Worm (Caenorhabditis elegans) whole organism, L4 larva: ENCODE measurements around the gene mlp-1.

Source experiments
- D1046.2 ChIP-seq: fragments of 200-800 bp; sonication (Bioruptor generic); IDR thresholded peaks from 2 replicates; pipeline ENCODE4 v1.3.6; 2022; ENCODE audit warnings: missing genetic modification characterization, missing compliant biosample characterization
- F26F4.8 ChIP-seq: fragments of 200-800 bp; sonication (Bioruptor generic); conservative IDR thresholded peaks from 2 replicates; pipeline ENCODE4 v1.3.6; 2022; ENCODE audit warnings: missing genetic modification characterization, missing compliant biosample characterization
- F44E2.7 ChIP-seq: fragments of 200-800 bp; sonication (Bioruptor generic); IDR thresholded peaks from 2 replicates; pipeline ENCODE4 v2.1.2; 2022; ENCODE audit warnings: missing genetic modification characterization, missing compliant biosample characterization
- F49E8.2 ChIP-seq: sonication (generic microtip); optimal IDR thresholded peaks from 2 replicates; lab custom pipeline; 2016; ENCODE audit warnings: missing compliant biosample characterization, mild to moderate bottlenecking, missing genetic modification characterization, borderline replicate concordance
- Y5F2A.4 ChIP-seq: fragments of 200-800 bp; sonication (Bioruptor generic); optimal IDR thresholded peaks from 2 replicates; lab custom pipeline; 2018; ENCODE audit warnings: mild to moderate bottlenecking, missing genetic modification characterization, missing compliant biosample characterization
- Y75B8A.6 ChIP-seq: fragments of 200-800 bp; sonication (Bioruptor generic); IDR thresholded peaks from 2 replicates; pipeline ENCODE4 v1.3.6; 2022; ENCODE audit warnings: missing genetic modification reagents, missing genetic modification characterization, missing compliant biosample characterization
- ZK337.2 ChIP-seq: fragments of 200-800 bp; sonication (Bioruptor generic); IDR thresholded peaks from 2 replicates; pipeline ENCODE4 v1.3.6; 2022; ENCODE audit warnings: missing genetic modification reagents, missing genetic modification characterization, missing compliant biosample characterization
- aha-1 ChIP-seq: fragments of 150-350 bp; peaks from one replicate; lab custom pipeline; 2014; ENCODE audit warnings: missing biosample characterization, missing genetic modification characterization
- ama-1 ChIP-seq: fragments of 150-350 bp; optimal IDR thresholded peaks from 2 replicates; lab custom pipeline; 2014; ENCODE audit warnings: inconsistent platforms, mixed read lengths
- ceh-20 ChIP-seq: fragments of 200-800 bp; sonication (Bioruptor generic); IDR thresholded peaks from 2 replicates; pipeline ENCODE4 v1.3.6; 2022; ENCODE audit warnings: missing genetic modification reagents, missing genetic modification characterization, missing compliant biosample characterization
- ceh-28 ChIP-seq: fragments of 150-350 bp; optimal IDR thresholded peaks from 2 replicates; lab custom pipeline; 2014; ENCODE audit warnings: missing biosample characterization, missing genetic modification reagents, missing genetic modification characterization
- ceh-32 ChIP-seq: sonication (generic microtip); optimal IDR thresholded peaks from 2 replicates; lab custom pipeline; 2016; ENCODE audit warnings: mild to moderate bottlenecking, missing genetic modification characterization, missing compliant biosample characterization; ENCODE audit not compliant: poor library complexity
- ceh-44 ChIP-seq: fragments of 200-800 bp; sonication (Bioruptor generic); IDR thresholded peaks from 2 replicates; pipeline ENCODE4 v1.3.6; 2022; ENCODE audit warnings: missing genetic modification reagents, missing genetic modification characterization, missing compliant biosample characterization
- ceh-82 ChIP-seq: sonication (generic microtip); optimal IDR thresholded peaks from 2 replicates; lab custom pipeline; 2017; ENCODE audit warnings: missing biosample characterization, missing genetic modification characterization
- ctbp-1 ChIP-seq: fragments of 200-800 bp; sonication (Bioruptor generic); IDR thresholded peaks from 2 replicates; pipeline ENCODE4 v1.3.6; 2022; ENCODE audit warnings: missing genetic modification reagents, missing genetic modification characterization, missing compliant biosample characterization
- daf-16 ChIP-seq, 3 experiments: sonication (generic microtip); optimal IDR thresholded peaks; 2 replicates each; lab custom pipeline; 2016 to 2017; ENCODE audit warnings: missing genetic modification characterization in 3 of 3, missing genetic modification reagents in 3 of 3, mild to moderate bottlenecking in 2 of 3, missing compliant biosample characterization in 2 of 3, missing biosample characterization in 1 of 3, moderate library complexity in 1 of 3
- dmd-6 ChIP-seq: fragments of 200-800 bp; sonication (Bioruptor generic); IDR thresholded peaks from 2 replicates; pipeline ENCODE4 v1.3.6; 2022; ENCODE audit warnings: missing genetic modification reagents, missing genetic modification characterization, missing compliant biosample characterization
- dmd-9 ChIP-seq: fragments of 200-800 bp; sonication (Bioruptor generic); IDR thresholded peaks from 2 replicates; pipeline ENCODE4 v1.3.6; 2022; ENCODE audit warnings: missing genetic modification reagents, missing genetic modification characterization, missing compliant biosample characterization
- egl-27 ChIP-seq: sonication (generic microtip); optimal IDR thresholded peaks from 3 replicates; lab custom pipeline; 2017; ENCODE audit warnings: missing biosample characterization, missing genetic modification reagents, missing genetic modification characterization
- fos-1 ChIP-seq: fragments of 150-350 bp; optimal IDR thresholded peaks from 2 replicates; lab custom pipeline; 2014; ENCODE audit warnings: missing biosample characterization, missing genetic modification characterization
- hif-1 ChIP-seq, 2 experiments: sonication (generic microtip); optimal IDR thresholded peaks; 2 replicates each; lab custom pipeline; 2016 to 2017; ENCODE audit warnings: missing compliant biosample characterization in 2 of 2, missing genetic modification characterization in 2 of 2, missing genetic modification reagents in 2 of 2, missing genotype in 2 of 2, mild to moderate bottlenecking in 1 of 2
- hlh-30 ChIP-seq: sonication (generic microtip); optimal IDR thresholded peaks from 2 replicates; lab custom pipeline; 2017; ENCODE audit warnings: antibody characterized with exemption, mild to moderate bottlenecking, missing genetic modification characterization, missing compliant biosample characterization; ENCODE audit not compliant: insufficient read depth
- lin-1 ChIP-seq: fragments of 200-800 bp; sonication (Bioruptor generic); IDR thresholded peaks from 2 replicates; pipeline ENCODE4 v1.3.6; 2022; ENCODE audit warnings: missing genetic modification reagents, missing genetic modification characterization, missing compliant biosample characterization
- lin-13 ChIP-seq: fragments of 150-350 bp; optimal IDR thresholded peaks from 2 replicates; lab custom pipeline; 2014; ENCODE audit warnings: missing biosample characterization, missing genetic modification reagents, missing genetic modification characterization
- lin-15B ChIP-seq: fragments of 150-350 bp; sonication (generic microtip); optimal IDR thresholded peaks from 3 replicates; lab custom pipeline; 2014; ENCODE audit warnings: missing biosample characterization, missing genetic modification characterization
- lin-29 ChIP-seq: fragments of 200-800 bp; sonication (Bioruptor generic); IDR thresholded peaks from 2 replicates; pipeline ENCODE4 v1.3.6; 2022; ENCODE audit warnings: missing genetic modification reagents, missing genetic modification characterization, missing compliant biosample characterization
- lin-39 ChIP-seq: fragments of 150-350 bp; optimal IDR thresholded peaks from 2 replicates; lab custom pipeline; 2014; ENCODE audit warnings: missing biosample characterization, missing genetic modification reagents, missing genetic modification characterization
- mdl-1 ChIP-seq, 2 experiments: fragments of 150-350 bp in 1 of 2; sonication (generic microtip) in 1 of 2; optimal IDR thresholded peaks; 2 replicates each; lab custom pipeline; 2014 to 2017; ENCODE audit warnings: missing biosample characterization in 2 of 2, missing genetic modification characterization in 2 of 2
- mep-1 ChIP-seq: fragments of 150-350 bp; sonication (generic microtip); optimal IDR thresholded peaks from 3 replicates; lab custom pipeline; 2014; ENCODE audit warnings: missing biosample characterization, missing genetic modification characterization
- nhr-10 ChIP-seq: fragments of 150-350 bp; optimal IDR thresholded peaks from 2 replicates; lab custom pipeline; 2014; ENCODE audit warnings: missing biosample characterization, missing genetic modification characterization
- nhr-111 ChIP-seq: fragments of 200-800 bp; sonication (Bioruptor generic); optimal IDR thresholded peaks from 2 replicates; lab custom pipeline; 2018; ENCODE audit warnings: mild to moderate bottlenecking, missing genetic modification characterization, missing compliant biosample characterization
- nhr-28 ChIP-seq: fragments of 150-350 bp; optimal IDR thresholded peaks from 2 replicates; lab custom pipeline; 2014; ENCODE audit warnings: missing biosample characterization, missing genetic modification characterization
- nhr-42 ChIP-seq: fragments of 200-800 bp; sonication (Bioruptor generic); IDR thresholded peaks from 2 replicates; pipeline ENCODE4 v1.3.6; 2022; ENCODE audit warnings: missing genetic modification characterization, missing compliant biosample characterization
- nhr-48 ChIP-seq: sonication (generic microtip); optimal IDR thresholded peaks from 2 replicates; lab custom pipeline; 2016; ENCODE audit warnings: mild to moderate bottlenecking, missing genetic modification characterization, missing compliant biosample characterization
- nhr-6 ChIP-seq: fragments of 150-350 bp; optimal IDR thresholded peaks from 2 replicates; lab custom pipeline; 2014; ENCODE audit warnings: missing biosample characterization, missing genetic modification characterization
- pha-4 ChIP-seq, 2 experiments: fragments of 150-350 bp in 1 of 2; fragments of 200-800 bp in 1 of 2; sonication (Bioruptor generic) in 1 of 2; IDR thresholded peaks in 1 of 2; optimal IDR thresholded peaks in 1 of 2; 2 replicates each; pipeline versions ENCODE4 v1.3.6 to Lab custom; 2014 to 2022; ENCODE audit warnings: missing genetic modification characterization in 2 of 2, missing genetic modification reagents in 2 of 2, missing biosample characterization in 1 of 2, missing compliant biosample characterization in 1 of 2
- sdz-12 ChIP-seq: fragments of 200-800 bp; sonication (Bioruptor generic); optimal IDR thresholded peaks from 2 replicates; lab custom pipeline; 2018; ENCODE audit warnings: mild to moderate bottlenecking, missing genetic modification characterization, missing compliant biosample characterization
- snpc-1.2 ChIP-seq: fragments of 200-800 bp; sonication (Bioruptor generic); IDR thresholded peaks from 2 replicates; pipeline ENCODE4 v1.3.6; 2022; ENCODE audit warnings: missing genetic modification reagents, missing genetic modification characterization, missing compliant biosample characterization
- spr-1 ChIP-seq: sonication (generic microtip); optimal IDR thresholded peaks from 2 replicates; lab custom pipeline; 2016; ENCODE audit warnings: mild to moderate bottlenecking, missing genetic modification characterization, missing compliant biosample characterization
- tra-1 ChIP-seq: fragments of 200-800 bp; sonication (Bioruptor generic); IDR thresholded peaks from 2 replicates; pipeline ENCODE4 v1.3.6; 2022; ENCODE audit warnings: missing genetic modification reagents, missing genetic modification characterization, missing compliant biosample characterization
- unc-39 ChIP-seq: sonication (generic microtip); optimal IDR thresholded peaks from 2 replicates; lab custom pipeline; 2017; ENCODE audit warnings: missing biosample characterization, missing genetic modification characterization
- unc-62 ChIP-seq, 3 experiments: fragments of 150-350 bp in 1 of 3; sonication (generic microtip); optimal IDR thresholded peaks in 2 of 3; peaks in 1 of 3; 1 replicate in 1 of 3; 2 replicates in 2 of 3; lab custom pipeline; 2014 to 2017; ENCODE audit warnings: missing biosample characterization in 3 of 3, missing genetic modification characterization in 3 of 3, missing genetic modification reagents in 3 of 3, missing genotype in 1 of 3
- vab-7 ChIP-seq: fragments of 200-800 bp; sonication (Bioruptor generic); IDR thresholded peaks from 2 replicates; pipeline ENCODE4 v1.3.6; 2022; ENCODE audit warnings: missing genetic modification reagents, missing genetic modification characterization, missing compliant biosample characterization
- zag-1 ChIP-seq: fragments of 150-350 bp; optimal IDR thresholded peaks from 2 replicates; lab custom pipeline; 2014; ENCODE audit warnings: missing biosample characterization, missing genetic modification characterization
- zfp-2 ChIP-seq: sonication (generic microtip); optimal IDR thresholded peaks from 2 replicates; lab custom pipeline; 2016; ENCODE audit warnings: mild to moderate bottlenecking, missing genetic modification characterization, missing compliant biosample characterization
- zfp-3 ChIP-seq: fragments of 200-800 bp; sonication (Bioruptor generic); conservative IDR thresholded peaks from 2 replicates; pipeline ENCODE4 v1.3.6; 2022; ENCODE audit warnings: missing genetic modification reagents, missing genetic modification characterization, missing compliant biosample characterization
- ztf-11 ChIP-seq: fragments of 150-350 bp; optimal IDR thresholded peaks from 2 replicates; lab custom pipeline; 2014; ENCODE audit warnings: missing biosample characterization, missing genetic modification characterization

The mlp-1 gene

DNA sequence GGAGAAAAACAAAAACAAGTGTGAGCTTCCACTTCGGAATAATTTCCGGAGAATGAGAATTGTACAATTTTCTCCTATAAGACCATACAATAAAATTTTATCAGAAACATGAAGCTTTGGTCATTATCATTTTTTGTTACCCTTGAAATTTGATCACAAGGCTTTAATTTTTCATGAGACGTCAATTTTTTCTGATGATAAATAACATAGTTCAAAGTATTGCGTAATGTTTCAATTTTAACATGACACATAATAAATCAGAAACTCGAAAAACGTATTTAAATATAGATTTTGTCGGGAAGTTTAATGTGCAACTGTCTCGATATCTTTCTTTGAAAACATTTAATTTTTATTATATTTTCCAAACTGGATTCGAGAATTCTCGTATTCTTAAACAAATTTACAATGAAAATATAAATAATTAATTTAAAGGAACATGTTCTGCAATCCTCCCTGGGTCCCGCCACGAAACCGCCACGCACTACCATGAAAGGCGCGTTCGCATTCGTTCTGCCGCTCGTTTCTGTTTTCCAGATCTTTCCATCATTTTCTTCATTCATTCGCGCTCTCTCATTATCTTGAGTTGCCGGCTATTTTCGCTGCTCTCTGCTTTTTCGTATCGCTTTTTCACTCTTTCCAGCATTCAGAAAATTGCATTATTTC is 35.9 kb downstream of the mlp-1 start (continued):
- no peak for TF ChIP-seq Y5F2A.4
- no peak for TF ChIP-seq ceh-82 (tag; lab: Kevin White, UChicago)
- no peak for TF ChIP-seq lin-39
- TF ChIP-seq D1046.2, result no peak
- peak; percentile 18; the same call in 1 of the 2 replicates for TF ChIP-seq ceh-44 (GFP tag; lab: Robert Waterston, UW)
- no peak for TF ChIP-seq unc-62 (GFP tag; optimal IDR thresholded peaks at IDR 0.05 in 1 of 2; lab: Kevin White, UChicago)
- no peak for TF ChIP-seq unc-62 (tag; optimal IDR thresholded peaks at IDR 0.05; lab: Kevin White, UChicago)
- TF ChIP-seq nhr-48 (tag; lab: Kevin White, UChicago), result no peak
- no peak for TF ChIP-seq daf-16 (GFP tag; optimal IDR thresholded peaks at IDR 0.05; lab: Kevin White, UChicago)
- peak; percentile 78 for TF ChIP-seq daf-16 (tag; optimal IDR thresholded peaks at IDR 0.05; lab: Kevin White, UChicago)
- 0 out of 2 replicates have a peak, but pooled peaks have one; percentile 13 for TF ChIP-seq tra-1 (GFP tag; lab: Robert Waterston, UW)
- no peak for TF ChIP-seq lin-15B (tag; lab: Kevin White, UChicago)
- TF ChIP-seq ama-1 (lab: Kevin White, UChicago), result no peak
- TF ChIP-seq Y75B8A.6 (GFP tag; lab: Robert Waterston, UW), result no peak
- TF ChIP-seq nhr-10 (tag; lab: Kevin White, UChicago), result no peak
- no peak for TF ChIP-seq zfp-3 (GFP tag; lab: Robert Waterston, UW)
- TF ChIP-seq ceh-28, result no peak
- no peak for TF ChIP-seq nhr-6
- no peak for TF ChIP-seq ceh-32
- TF ChIP-seq snpc-1.2 (GFP tag; lab: Robert Waterston, UW), result no peak
- TF ChIP-seq hif-1 (tag; optimal IDR thresholded peaks at IDR 0.05; lab: Kevin White, UChicago), result no peak
- no peak for TF ChIP-seq zfp-2 (tag; lab: Kevin White, UChicago)
- no peak for TF ChIP-seq spr-1 (tag; lab: Kevin White, UChicago)
- no peak for TF ChIP-seq vab-7 (GFP tag; lab: Robert Waterston, UW)
- no peak for TF ChIP-seq egl-27 (tag; lab: Kevin White, UChicago)
- no peak for TF ChIP-seq lin-13 (GFP tag; lab: Kevin White, UChicago)
- TF ChIP-seq nhr-28 (tag; lab: Kevin White, UChicago), result no peak
- TF ChIP-seq F44E2.7 (GFP tag; lab: Robert Waterston, UW), result no peak
- no peak for TF ChIP-seq lin-29 (GFP tag; lab: Robert Waterston, UW)
- no peak for TF ChIP-seq nhr-42
- TF ChIP-seq sdz-12, result no peak
- no peak for TF ChIP-seq ctbp-1
- no peak for TF ChIP-seq dmd-9
- TF ChIP-seq unc-39 (tag; lab: Kevin White, UChicago), result no peak
- TF ChIP-seq mep-1, result no peak
- no peak for TF ChIP-seq fos-1 (tag; lab: Kevin White, UChicago)
- TF ChIP-seq ceh-20, result peak; percentile 58
- no peak for TF ChIP-seq ztf-11

DNA sequence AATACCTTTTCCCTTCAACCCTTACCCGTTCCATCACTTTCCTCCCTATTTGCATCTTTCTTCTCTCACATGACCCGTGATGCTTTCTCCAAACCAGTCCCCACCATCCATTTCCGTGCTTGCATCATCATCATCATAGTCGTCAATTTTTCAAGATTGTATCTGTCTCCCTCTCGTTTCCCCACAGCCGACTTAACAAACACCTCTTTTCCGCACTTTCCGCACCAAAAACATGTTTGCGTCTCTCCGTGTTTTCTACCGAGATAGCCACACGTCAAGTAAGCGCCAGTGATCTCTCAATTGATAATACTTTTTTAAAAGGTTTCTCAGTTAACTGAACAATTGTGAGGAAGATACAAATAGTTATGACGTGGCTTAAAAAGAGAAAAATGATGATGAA is 36.8 kb downstream of the mlp-1 start:
- TF ChIP-seq pha-4 (GFP tag; IDR thresholded peaks at IDR 0.05; lab: Robert Waterston, UW) (no peak), pha-4 (tag; optimal IDR thresholded peaks at IDR 0.05; lab: Kevin White, UChicago) (no peak), nhr-111 (GFP tag; lab: Kevin White, UChicago) (no peak), aha-1 (tag; lab: Kevin White, UChicago) (peak; percentile 70), mep-1 (peak; percentile 85), F49E8.2 (tag; lab: Kevin White, UChicago) (no peak), lin-13 (GFP tag; lab: Kevin White, UChicago) (no peak), dmd-6 (GFP tag; lab: Robert Waterston, UW) (peak; percentile 46; the same call in 1 of the 2 replicates), hlh-30 (tag; lab: Kevin White, UChicago) (peak; percentile 93), ztf-11 (no peak), nhr-42 (no peak), nhr-48 (tag; lab: Kevin White, UChicago) (peak; percentile 84), tra-1 (GFP tag; lab: Robert Waterston, UW) (0 out of 2 replicates have a peak, but pooled peaks have one; percentile 11), ZK337.2 (no peak), ctbp-1 (peak; percentile 63; the same call in 1 of the 2 replicates), lin-1 (GFP tag; lab: Robert Waterston, UW) (0 out of 2 replicates have a peak, but pooled peaks have one; percentile 40), nhr-6 (peak; percentile 34), snpc-1.2 (GFP tag; lab: Robert Waterston, UW) (no peak), spr-1 (tag; lab: Kevin White, UChicago) (peak; percentile 54), mdl-1 (tag; optimal IDR thresholded peaks at IDR 0.05; lab: Kevin White, UChicago) (peak; percentile 13 to 81), lin-15B (tag; lab: Kevin White, UChicago) (no peak), ama-1 (lab: Kevin White, UChicago) (peak; percentile 56), F26F4.8 (no peak), zag-1 (tag; lab: Kevin White, UChicago) (no peak)
